Worm (Caenorhabditis elegans) whole organism, L4 larva: Measurements from ENCODE around the gene K08B12.1.

ENCODE experiments used
- D1046.2 ChIP-seq: fragments of 200-800 bp; sonication (Bioruptor generic); IDR thresholded peaks from 2 replicates; pipeline ENCODE4 v1.3.6; 2022; ENCODE audit warnings: missing genetic modification characterization, missing compliant biosample characterization
- F10B5.3 ChIP-seq: sonication (generic microtip); optimal IDR thresholded peaks from 2 replicates; lab custom pipeline; 2016; ENCODE audit warnings: mild to moderate bottlenecking, missing genetic modification characterization, missing compliant biosample characterization
- F37D6.2 ChIP-seq: sonication (generic microtip); optimal IDR thresholded peaks from 2 replicates; lab custom pipeline; 2016; ENCODE audit warnings: mild to moderate bottlenecking, missing genetic modification characterization, missing compliant biosample characterization
- R02D3.7 ChIP-seq: fragments of 150-350 bp; sonication (generic microtip); optimal IDR thresholded peaks from 3 replicates; lab custom pipeline; 2014; ENCODE audit warnings: missing biosample characterization, missing genetic modification characterization
- T20F7.1 ChIP-seq: fragments of 200-800 bp; sonication (Bioruptor generic); optimal IDR thresholded peaks from 2 replicates; lab custom pipeline; 2018; ENCODE audit warnings: mild to moderate bottlenecking, missing genetic modification characterization, missing compliant biosample characterization
- T26A8.4 ChIP-seq: fragments of 200-800 bp; sonication (Bioruptor generic); IDR thresholded peaks from 2 replicates; pipeline ENCODE4 v1.3.6; 2022; ENCODE audit warnings: missing genetic modification characterization, missing compliant biosample characterization
- Y105C5A.15 ChIP-seq: fragments of 200-800 bp; sonication (Bioruptor generic); IDR thresholded peaks from 2 replicates; pipeline ENCODE4 v1.3.6; 2022; ENCODE audit warnings: missing genetic modification characterization, missing compliant biosample characterization
- Y48G9A.11 ChIP-seq: fragments of 200-800 bp; sonication (Bioruptor generic); IDR thresholded peaks from 2 replicates; pipeline ENCODE4 v1.3.6; 2022; ENCODE audit warnings: missing genetic modification reagents, missing genetic modification characterization, missing compliant biosample characterization
- Y5F2A.4 ChIP-seq: fragments of 200-800 bp; sonication (Bioruptor generic); optimal IDR thresholded peaks from 2 replicates; lab custom pipeline; 2018; ENCODE audit warnings: mild to moderate bottlenecking, missing genetic modification characterization, missing compliant biosample characterization
- Y75B8A.6 ChIP-seq: fragments of 200-800 bp; sonication (Bioruptor generic); IDR thresholded peaks from 2 replicates; pipeline ENCODE4 v1.3.6; 2022; ENCODE audit warnings: missing genetic modification reagents, missing genetic modification characterization, missing compliant biosample characterization
- ZK337.2 ChIP-seq: fragments of 200-800 bp; sonication (Bioruptor generic); IDR thresholded peaks from 2 replicates; pipeline ENCODE4 v1.3.6; 2022; ENCODE audit warnings: missing genetic modification reagents, missing genetic modification characterization, missing compliant biosample characterization
- ceh-20 ChIP-seq: fragments of 200-800 bp; sonication (Bioruptor generic); IDR thresholded peaks from 2 replicates; pipeline ENCODE4 v1.3.6; 2022; ENCODE audit warnings: missing genetic modification reagents, missing genetic modification characterization, missing compliant biosample characterization
- ceh-32 ChIP-seq: sonication (generic microtip); optimal IDR thresholded peaks from 2 replicates; lab custom pipeline; 2016; ENCODE audit warnings: mild to moderate bottlenecking, missing genetic modification characterization, missing compliant biosample characterization; ENCODE audit not compliant: poor library complexity
- ceh-82 ChIP-seq: sonication (generic microtip); optimal IDR thresholded peaks from 2 replicates; lab custom pipeline; 2017; ENCODE audit warnings: missing biosample characterization, missing genetic modification characterization
- ces-1 ChIP-seq: fragments of 150-350 bp; sonication (generic microtip); optimal IDR thresholded peaks from 4 replicates; lab custom pipeline; 2014; ENCODE audit warnings: missing biosample characterization, missing genetic modification reagents, missing genetic modification characterization
- daf-16 ChIP-seq, 3 experiments: sonication (generic microtip); optimal IDR thresholded peaks; 2 replicates each; lab custom pipeline; 2016 to 2017; ENCODE audit warnings: missing genetic modification characterization in 3 of 3, missing genetic modification reagents in 3 of 3, mild to moderate bottlenecking in 2 of 3, missing compliant biosample characterization in 2 of 3, missing biosample characterization in 1 of 3, moderate library complexity in 1 of 3
- dmd-6 ChIP-seq: fragments of 200-800 bp; sonication (Bioruptor generic); IDR thresholded peaks from 2 replicates; pipeline ENCODE4 v1.3.6; 2022; ENCODE audit warnings: missing genetic modification reagents, missing genetic modification characterization, missing compliant biosample characterization
- dve-1 ChIP-seq: sonication (generic microtip); optimal IDR thresholded peaks from 2 replicates; lab custom pipeline; 2017; ENCODE audit warnings: antibody characterized with exemption, mild to moderate bottlenecking, missing genetic modification characterization, missing compliant biosample characterization; ENCODE audit not compliant: insufficient read depth
- egl-27 ChIP-seq: sonication (generic microtip); optimal IDR thresholded peaks from 3 replicates; lab custom pipeline; 2017; ENCODE audit warnings: missing biosample characterization, missing genetic modification reagents, missing genetic modification characterization
- fos-1 ChIP-seq: fragments of 150-350 bp; optimal IDR thresholded peaks from 2 replicates; lab custom pipeline; 2014; ENCODE audit warnings: missing biosample characterization, missing genetic modification characterization
- hlh-30 ChIP-seq: sonication (generic microtip); optimal IDR thresholded peaks from 2 replicates; lab custom pipeline; 2017; ENCODE audit warnings: antibody characterized with exemption, mild to moderate bottlenecking, missing genetic modification characterization, missing compliant biosample characterization; ENCODE audit not compliant: insufficient read depth
- hmg-1.1 ChIP-seq: fragments of 200-800 bp; sonication (Bioruptor generic); IDR thresholded peaks from 2 replicates; pipeline ENCODE4 v1.3.6; 2022; ENCODE audit warnings: missing genetic modification reagents, missing genetic modification characterization, missing compliant biosample characterization
- jun-1 ChIP-seq: fragments of 150-350 bp; optimal IDR thresholded peaks from 2 replicates; lab custom pipeline; 2014; ENCODE audit warnings: missing biosample characterization, missing genetic modification reagents, missing genetic modification characterization
- lin-1 ChIP-seq: fragments of 200-800 bp; sonication (Bioruptor generic); IDR thresholded peaks from 2 replicates; pipeline ENCODE4 v1.3.6; 2022; ENCODE audit warnings: missing genetic modification reagents, missing genetic modification characterization, missing compliant biosample characterization
- lin-15B ChIP-seq: fragments of 150-350 bp; sonication (generic microtip); optimal IDR thresholded peaks from 3 replicates; lab custom pipeline; 2014; ENCODE audit warnings: missing biosample characterization, missing genetic modification characterization
- lin-29 ChIP-seq: fragments of 200-800 bp; sonication (Bioruptor generic); IDR thresholded peaks from 2 replicates; pipeline ENCODE4 v1.3.6; 2022; ENCODE audit warnings: missing genetic modification reagents, missing genetic modification characterization, missing compliant biosample characterization
- lin-38 ChIP-seq: fragments of 200-800 bp; sonication (Bioruptor generic); IDR thresholded peaks from 2 replicates; pipeline ENCODE4 v1.3.6; 2022; ENCODE audit warnings: missing genetic modification reagents, missing genetic modification characterization, missing compliant biosample characterization
- lin-39 ChIP-seq: fragments of 150-350 bp; optimal IDR thresholded peaks from 2 replicates; lab custom pipeline; 2014; ENCODE audit warnings: missing biosample characterization, missing genetic modification reagents, missing genetic modification characterization
- madf-5 ChIP-seq, 2 experiments: fragments of 200-800 bp; sonication (Bioruptor generic); IDR thresholded peaks; 2 replicates each; pipeline ENCODE4 v1.3.6; 2022; ENCODE audit warnings: missing compliant biosample characterization in 2 of 2, missing genetic modification characterization in 2 of 2
- mdl-1 ChIP-seq, 2 experiments: fragments of 150-350 bp in 1 of 2; sonication (generic microtip) in 1 of 2; optimal IDR thresholded peaks; 2 replicates each; lab custom pipeline; 2014 to 2017; ENCODE audit warnings: missing biosample characterization in 2 of 2, missing genetic modification characterization in 2 of 2
- mdt-29 ChIP-seq: fragments of 200-800 bp; sonication (Bioruptor generic); IDR thresholded peaks from 2 replicates; pipeline ENCODE4 v1.3.6; 2022; ENCODE audit warnings: missing genetic modification reagents, missing genetic modification characterization, missing compliant biosample characterization
- mep-1 ChIP-seq: fragments of 150-350 bp; sonication (generic microtip); optimal IDR thresholded peaks from 3 replicates; lab custom pipeline; 2014; ENCODE audit warnings: missing biosample characterization, missing genetic modification characterization
- mes-2 ChIP-seq: sonication (generic microtip); optimal IDR thresholded peaks from 2 replicates; lab custom pipeline; 2016; ENCODE audit warnings: missing genotype, mild to moderate bottlenecking, missing genetic modification characterization, missing compliant biosample characterization; ENCODE audit not compliant: poor library complexity, severe bottlenecking
- mxl-3 ChIP-seq: fragments of 200-800 bp; sonication (Bioruptor generic); optimal IDR thresholded peaks from 2 replicates; lab custom pipeline; 2018; ENCODE audit warnings: mild to moderate bottlenecking, missing genetic modification characterization, missing compliant biosample characterization
- nhr-42 ChIP-seq: fragments of 200-800 bp; sonication (Bioruptor generic); IDR thresholded peaks from 2 replicates; pipeline ENCODE4 v1.3.6; 2022; ENCODE audit warnings: missing genetic modification characterization, missing compliant biosample characterization
- nhr-48 ChIP-seq: sonication (generic microtip); optimal IDR thresholded peaks from 2 replicates; lab custom pipeline; 2016; ENCODE audit warnings: mild to moderate bottlenecking, missing genetic modification characterization, missing compliant biosample characterization
- nhr-76 ChIP-seq: fragments of 150-350 bp; optimal IDR thresholded peaks from 2 replicates; lab custom pipeline; 2014; ENCODE audit warnings: missing biosample characterization, missing genetic modification characterization
- nhr-77 ChIP-seq: fragments of 150-350 bp; optimal IDR thresholded peaks from 2 replicates; lab custom pipeline; 2014; ENCODE audit warnings: missing biosample characterization, missing genetic modification characterization
- pha-4 ChIP-seq, 2 experiments: fragments of 150-350 bp in 1 of 2; fragments of 200-800 bp in 1 of 2; sonication (Bioruptor generic) in 1 of 2; IDR thresholded peaks in 1 of 2; optimal IDR thresholded peaks in 1 of 2; 2 replicates each; pipeline versions ENCODE4 v1.3.6 to Lab custom; 2014 to 2022; ENCODE audit warnings: missing genetic modification characterization in 2 of 2, missing genetic modification reagents in 2 of 2, missing biosample characterization in 1 of 2, missing compliant biosample characterization in 1 of 2
- php-3 ChIP-seq: fragments of 200-800 bp; sonication (Bioruptor generic); IDR thresholded peaks from 2 replicates; pipeline ENCODE4 v1.3.6; 2022; ENCODE audit warnings: missing genetic modification reagents, missing genetic modification characterization, missing compliant biosample characterization
- rbr-2 ChIP-seq: sonication (generic microtip); optimal IDR thresholded peaks from 2 replicates; lab custom pipeline; 2016; ENCODE audit warnings: missing genotype, missing genetic modification characterization, missing compliant biosample characterization
- saeg-2 ChIP-seq: fragments of 200-800 bp; sonication (Bioruptor generic); IDR thresholded peaks from 2 replicates; pipeline ENCODE4 v1.3.6; 2022; ENCODE audit warnings: missing genetic modification reagents, missing genetic modification characterization, missing compliant biosample characterization
- sdz-12 ChIP-seq: fragments of 200-800 bp; sonication (Bioruptor generic); optimal IDR thresholded peaks from 2 replicates; lab custom pipeline; 2018; ENCODE audit warnings: mild to moderate bottlenecking, missing genetic modification characterization, missing compliant biosample characterization
- snpc-1.2 ChIP-seq: fragments of 200-800 bp; sonication (Bioruptor generic); IDR thresholded peaks from 2 replicates; pipeline ENCODE4 v1.3.6; 2022; ENCODE audit warnings: missing genetic modification reagents, missing genetic modification characterization, missing compliant biosample characterization
- tag-97 ChIP-seq: fragments of 200-800 bp; sonication (Bioruptor generic); IDR thresholded peaks from 2 replicates; pipeline ENCODE4 v1.3.6; 2022; ENCODE audit warnings: missing genetic modification characterization, missing compliant biosample characterization
- zag-1 ChIP-seq: fragments of 150-350 bp; optimal IDR thresholded peaks from 2 replicates; lab custom pipeline; 2014; ENCODE audit warnings: missing biosample characterization, missing genetic modification characterization
- zip-11 ChIP-seq: fragments of 200-800 bp; sonication (Bioruptor generic); IDR thresholded peaks from 2 replicates; pipeline ENCODE4 v1.3.6; 2022; ENCODE audit warnings: missing genetic modification characterization, missing compliant biosample characterization
- ztf-11 ChIP-seq: fragments of 150-350 bp; optimal IDR thresholded peaks from 2 replicates; lab custom pipeline; 2014; ENCODE audit warnings: missing biosample characterization, missing genetic modification characterization

K08B12.1 gene

ce11 chrV:6240735-6241134 lies 18.4 kb upstream of the K08B12.1 start (continued):
- TF ChIP-seq lin-29 (GFP tag; lab: Robert Waterston, UW) = peak; percentile 52; the same call in 1 of the 2 replicates
- TF ChIP-seq dve-1 (tag; lab: Kevin White, UChicago) = peak; percentile 76

ce11 chrV:6243260-6243659 lies 15.9 kb upstream of the K08B12.1 start:
- no peak for TF ChIP-seq T26A8.4 (GFP tag; lab: Robert Waterston, UW)
- TF ChIP-seq ceh-32 (tag; lab: Kevin White, UChicago) = no peak
- TF ChIP-seq zag-1 (tag; lab: Kevin White, UChicago) = no peak
- peak in 1 of 2 experiments; percentile 37 for TF ChIP-seq daf-16 (GFP tag; optimal IDR thresholded peaks at IDR 0.05; lab: Kevin White, UChicago)
- TF ChIP-seq daf-16 (tag; optimal IDR thresholded peaks at IDR 0.05; lab: Kevin White, UChicago) = peak; percentile 89
- no peak for TF ChIP-seq Y48G9A.11
- peak; percentile 19 for TF ChIP-seq mep-1 (tag; lab: Kevin White, UChicago)
- peak; percentile 68 for TF ChIP-seq hlh-30 (tag; lab: Kevin White, UChicago)
- no peak for TF ChIP-seq lin-39 (tag; lab: Kevin White, UChicago)
- no peak for TF ChIP-seq mdt-29 (GFP tag; lab: Robert Waterston, UW)
- TF ChIP-seq lin-15B = no peak
- TF ChIP-seq ceh-82 = no peak
- TF ChIP-seq D1046.2 = no peak
- TF ChIP-seq lin-29 (GFP tag; lab: Robert Waterston, UW) = no peak
- no peak for TF ChIP-seq F37D6.2 (tag; lab: Kevin White, UChicago)
- TF ChIP-seq nhr-76 = no peak
- peak; percentile 42 for TF ChIP-seq mes-2
- TF ChIP-seq fos-1 (tag; lab: Kevin White, UChicago) = no peak
- TF ChIP-seq ztf-11 (tag; lab: Kevin White, UChicago) = no peak
- peak; percentile 98 for TF ChIP-seq nhr-48 (tag; lab: Kevin White, UChicago)
- no peak for TF ChIP-seq snpc-1.2 (GFP tag; lab: Robert Waterston, UW)
- no peak for TF ChIP-seq R02D3.7
- TF ChIP-seq Y105C5A.15 (GFP tag; lab: Robert Waterston, UW) = no peak
- TF ChIP-seq Y5F2A.4 (GFP tag; lab: Kevin White, UChicago) = no peak
- TF ChIP-seq lin-1 = peak; percentile 85
- peak; percentile 51 for TF ChIP-seq nhr-77 (tag; lab: Kevin White, UChicago)
- no peak for TF ChIP-seq tag-97 (GFP tag; lab: Robert Waterston, UW)
- no peak for TF ChIP-seq T20F7.1 (GFP tag; lab: Kevin White, UChicago)
- TF ChIP-seq egl-27 = no peak
- no peak for TF ChIP-seq rbr-2 (tag; lab: Kevin White, UChicago)
- no peak for TF ChIP-seq ces-1 (GFP tag; lab: Kevin White, UChicago)
- no peak for TF ChIP-seq lin-38 (GFP tag; lab: Robert Waterston, UW)
- no peak for TF ChIP-seq sdz-12 (GFP tag; lab: Kevin White, UChicago)
- TF ChIP-seq madf-5 (GFP tag; IDR thresholded peaks at IDR 0.05; lab: Robert Waterston, UW) = no peak
- peak; percentile 98 for TF ChIP-seq dmd-6 (GFP tag; lab: Robert Waterston, UW)
- no peak for TF ChIP-seq saeg-2 (GFP tag; lab: Robert Waterston, UW)
- TF ChIP-seq mdl-1 (tag; optimal IDR thresholded peaks at IDR 0.05; lab: Kevin White, UChicago) = peak; percentile 44 to 57
- TF ChIP-seq nhr-42 (GFP tag; lab: Robert Waterston, UW) = no peak
- TF ChIP-seq pha-4 (GFP tag; IDR thresholded peaks at IDR 0.05; lab: Robert Waterston, UW) = 0 out of 2 replicates have a peak, but pooled peaks have one; percentile 45
- no peak for TF ChIP-seq pha-4 (tag; optimal IDR thresholded peaks at IDR 0.05; lab: Kevin White, UChicago)
- TF ChIP-seq Y75B8A.6 = no peak
- TF ChIP-seq php-3 = peak; percentile 91
- TF ChIP-seq mxl-3 = peak; percentile 86
- no peak for TF ChIP-seq zip-11 (GFP tag; lab: Robert Waterston, UW)
- TF ChIP-seq ZK337.2 = no peak
- no peak for TF ChIP-seq F10B5.3 (tag; lab: Kevin White, UChicago)
- TF ChIP-seq hmg-1.1 (GFP tag; lab: Robert Waterston, UW) = no peak
- peak; percentile 16; the same call in 1 of the 2 replicates for TF ChIP-seq ceh-20 (GFP tag; lab: Robert Waterston, UW)
- TF ChIP-seq jun-1 = no peak
